Fruit fly (Drosophila melanogaster) whole organism, wandering third instar larva: ENCODE results near the gene NK7.1.

Experiments
- Abd-B ChIP-seq: fragments of >200 bp; optimal IDR thresholded peaks from 2 replicates; lab custom pipeline; 2017; ENCODE audit warnings: missing biosample characterization, missing genetic modification characterization
- CG32264 ChIP-seq: fragments of 200-800 bp; sonication (Bioruptor generic); optimal IDR thresholded peaks from 2 replicates; lab custom pipeline; 2016; ENCODE audit warnings: missing biosample characterization, missing genetic modification characterization
- CG9705 ChIP-seq: fragments of 200-800 bp; sonication (Bioruptor generic); optimal IDR thresholded peaks from 2 replicates; lab custom pipeline; 2018; ENCODE audit warnings: missing biosample characterization, mild to moderate bottlenecking, missing genetic modification characterization
- CrebA ChIP-seq: fragments of 200-800 bp; sonication (Bioruptor generic); optimal IDR thresholded peaks from 2 replicates; lab custom pipeline; 2016; ENCODE audit warnings: missing biosample characterization, mild to moderate bottlenecking, missing genetic modification characterization, borderline replicate concordance
- Dfd ChIP-seq: fragments of >200 bp; optimal IDR thresholded peaks from 2 replicates; lab custom pipeline; 2017; ENCODE audit warnings: missing biosample characterization, missing genetic modification characterization
- Dif ChIP-seq: fragments of 200-275, 200-300 bp; sonication (Bioruptor generic); optimal IDR thresholded peaks from 2 replicates; lab custom pipeline; 2018; ENCODE audit warnings: missing biosample characterization, missing genetic modification characterization; ENCODE audit not compliant: partially characterized antibody
- GATAd ChIP-seq: sonication (Bioruptor generic); optimal IDR thresholded peaks from 2 replicates; lab custom pipeline; 2016; ENCODE audit warnings: missing biosample characterization, missing genetic modification characterization
- HLH106 ChIP-seq: fragments of 200-800 bp; optimal IDR thresholded peaks from 3 replicates; lab custom pipeline; 2019; ENCODE audit warnings: missing biosample characterization, mild to moderate bottlenecking, missing genetic modification characterization, moderate library complexity
- Hnf4 ChIP-seq: fragments of 200-800 bp; sonication (Bioruptor generic); optimal IDR thresholded peaks from 2 replicates; lab custom pipeline; 2016; ENCODE audit warnings: missing biosample characterization, mild to moderate bottlenecking, missing genetic modification characterization
- Hr78 ChIP-seq: fragments of >200 bp; optimal IDR thresholded peaks from 2 replicates; lab custom pipeline; 2017; ENCODE audit warnings: missing biosample characterization, missing genetic modification characterization
- Hr83 ChIP-seq: fragments of 200-300 bp; sonication (Bioruptor generic); optimal IDR thresholded peaks from 2 replicates; lab custom pipeline; 2016; ENCODE audit warnings: missing biosample characterization, mild to moderate bottlenecking, missing genetic modification characterization, moderate library complexity; ENCODE audit not compliant: poor library complexity, severe bottlenecking
- Jra ChIP-seq: sonication (Bioruptor generic); optimal IDR thresholded peaks from 2 replicates; lab custom pipeline; 2016; ENCODE audit warnings: missing biosample characterization, missing genetic modification characterization
- Mio ChIP-seq: sonication (Bioruptor generic); optimal IDR thresholded peaks from 2 replicates; lab custom pipeline; 2016; ENCODE audit warnings: missing biosample characterization, missing genetic modification characterization
- Myc ChIP-seq: fragments of >200 bp; optimal IDR thresholded peaks from 2 replicates; lab custom pipeline; 2017
- N ChIP-seq: fragments of >200 bp; optimal IDR thresholded peaks from 2 replicates; lab custom pipeline; 2018; ENCODE audit warnings: missing biosample characterization, missing external identifiers, missing genetic modification characterization
- OdsH ChIP-seq: fragments of 200-800 bp; sonication (Bioruptor generic); optimal IDR thresholded peaks from 2 replicates; lab custom pipeline; 2016; ENCODE audit warnings: missing biosample characterization, mild to moderate bottlenecking, missing genetic modification characterization
- Rel ChIP-seq, 2 experiments: fragments of 200-800 bp; sonication (Bioruptor generic) in 1 of 2; optimal IDR thresholded peaks; 2 replicates in 1 of 2; 3 replicates in 1 of 2; lab custom pipeline; 2016 to 2019; ENCODE audit warnings: mild to moderate bottlenecking in 2 of 2, missing biosample characterization in 2 of 2, missing genetic modification characterization in 2 of 2, moderate library complexity in 1 of 2
- Sp1 ChIP-seq: fragments of 200-800 bp; sonication (Bioruptor generic); optimal IDR thresholded peaks from 3 replicates; lab custom pipeline; 2019; ENCODE audit warnings: missing biosample characterization, mild to moderate bottlenecking, missing genetic modification characterization, moderate library complexity
- Vsx2 ChIP-seq: fragments of 200-300, 225-300 bp; sonication (Bioruptor generic); optimal IDR thresholded peaks from 2 replicates; lab custom pipeline; 2018; ENCODE audit warnings: missing biosample characterization, missing genetic modification characterization; ENCODE audit not compliant: partially characterized antibody
- br ChIP-seq: fragments of 200-800 bp; sonication (Bioruptor generic); optimal IDR thresholded peaks from 2 replicates; lab custom pipeline; 2016; ENCODE audit warnings: missing biosample characterization, missing genetic modification characterization
- brk ChIP-seq: fragments of 200-800 bp; sonication (Bioruptor generic); optimal IDR thresholded peaks from 2 replicates; lab custom pipeline; 2016; ENCODE audit warnings: missing biosample characterization, mild to moderate bottlenecking, missing genetic modification characterization
- dl ChIP-seq, 2 experiments: fragments of 175-275, 200-275 bp in 1 of 2; fragments of 200-275 bp in 1 of 2; sonication (Bioruptor generic); optimal IDR thresholded peaks; lab custom pipeline; 2018; ENCODE audit warnings: mild to moderate bottlenecking in 2 of 2, missing biosample characterization in 2 of 2, missing genetic modification characterization in 2 of 2, moderate library complexity in 2 of 2; ENCODE audit not compliant: partially characterized antibody in 2 of 2, insufficient read depth in 1 of 2
- dmrt93B ChIP-seq: fragments of 200-800 bp; sonication (Bioruptor generic); optimal IDR thresholded peaks from 2 replicates; lab custom pipeline; 2018; ENCODE audit warnings: missing biosample characterization, mild to moderate bottlenecking, missing genetic modification characterization
- dsf ChIP-seq: sonication (Bioruptor generic); optimal IDR thresholded peaks from 2 replicates; lab custom pipeline; 2016; ENCODE audit warnings: missing biosample characterization, missing genetic modification characterization, borderline replicate concordance
- ey ChIP-seq: fragments of 200-800 bp; sonication (Bioruptor generic); optimal IDR thresholded peaks from 2 replicates; lab custom pipeline; 2016; ENCODE audit warnings: missing biosample characterization, missing genetic modification characterization
- foxo ChIP-seq, 2 experiments: fragments of 200-800 bp; sonication (Bioruptor generic); optimal IDR thresholded peaks; 2 replicates in 1 of 2; 3 replicates in 1 of 2; lab custom pipeline; 2016 to 2017; ENCODE audit warnings: missing biosample characterization in 2 of 2, missing genetic modification characterization in 2 of 2
- fru ChIP-seq: fragments of 200-800 bp; sonication (Bioruptor generic); optimal IDR thresholded peaks from 3 replicates; lab custom pipeline; 2016; ENCODE audit warnings: missing biosample characterization, mild to moderate bottlenecking, missing genetic modification characterization
- h ChIP-seq: fragments of 200-800 bp; sonication (Bioruptor generic); optimal IDR thresholded peaks from 3 replicates; lab custom pipeline; 2016; ENCODE audit warnings: missing biosample characterization, mild to moderate bottlenecking, missing genetic modification characterization
- jim ChIP-seq: fragments of 175-275, 200-325 bp; sonication (Bioruptor generic); optimal IDR thresholded peaks from 2 replicates; lab custom pipeline; 2016; ENCODE audit warnings: missing biosample characterization, mild to moderate bottlenecking, missing genetic modification characterization
- lola ChIP-seq: fragments of >200 bp; optimal IDR thresholded peaks from 2 replicates; lab custom pipeline; 2017; ENCODE audit warnings: missing biosample characterization, missing genetic modification characterization
- pan ChIP-seq: fragments of >200 bp; optimal IDR thresholded peaks from 2 replicates; lab custom pipeline; 2017
- psq ChIP-seq: fragments of 200-800 bp; sonication (Bioruptor generic); optimal IDR thresholded peaks from 3 replicates; lab custom pipeline; 2017; ENCODE audit warnings: missing biosample characterization, mild to moderate bottlenecking, missing genetic modification characterization, moderate library complexity
- rgr ChIP-seq: fragments of 200-800 bp; sonication (Bioruptor generic); optimal IDR thresholded peaks from 3 replicates; lab custom pipeline; 2016; ENCODE audit warnings: missing biosample characterization, mild to moderate bottlenecking, missing genetic modification characterization
- sage ChIP-seq: fragments of 200-800 bp; sonication (Bioruptor generic); optimal IDR thresholded peaks from 2 replicates; lab custom pipeline; 2016; ENCODE audit warnings: missing biosample characterization, mild to moderate bottlenecking, missing genetic modification characterization
- sv ChIP-seq: fragments of 200-800 bp; sonication (Bioruptor generic); optimal IDR thresholded peaks from 3 replicates; lab custom pipeline; 2016; ENCODE audit warnings: missing biosample characterization, missing genetic modification characterization
- tai ChIP-seq: sonication (Bioruptor generic); optimal IDR thresholded peaks from 2 replicates; lab custom pipeline; 2016; ENCODE audit warnings: missing biosample characterization, missing genetic modification characterization
- usp ChIP-seq: fragments of >200 bp; optimal IDR thresholded peaks from 2 replicates; lab custom pipeline; 2017; ENCODE audit warnings: missing biosample characterization, missing genetic modification characterization
- woc ChIP-seq: sonication (Bioruptor generic); optimal IDR thresholded peaks from 2 replicates; lab custom pipeline; 2016; ENCODE audit warnings: missing biosample characterization, mild to moderate bottlenecking, missing genetic modification characterization

The NK7.1 gene

DNA sequence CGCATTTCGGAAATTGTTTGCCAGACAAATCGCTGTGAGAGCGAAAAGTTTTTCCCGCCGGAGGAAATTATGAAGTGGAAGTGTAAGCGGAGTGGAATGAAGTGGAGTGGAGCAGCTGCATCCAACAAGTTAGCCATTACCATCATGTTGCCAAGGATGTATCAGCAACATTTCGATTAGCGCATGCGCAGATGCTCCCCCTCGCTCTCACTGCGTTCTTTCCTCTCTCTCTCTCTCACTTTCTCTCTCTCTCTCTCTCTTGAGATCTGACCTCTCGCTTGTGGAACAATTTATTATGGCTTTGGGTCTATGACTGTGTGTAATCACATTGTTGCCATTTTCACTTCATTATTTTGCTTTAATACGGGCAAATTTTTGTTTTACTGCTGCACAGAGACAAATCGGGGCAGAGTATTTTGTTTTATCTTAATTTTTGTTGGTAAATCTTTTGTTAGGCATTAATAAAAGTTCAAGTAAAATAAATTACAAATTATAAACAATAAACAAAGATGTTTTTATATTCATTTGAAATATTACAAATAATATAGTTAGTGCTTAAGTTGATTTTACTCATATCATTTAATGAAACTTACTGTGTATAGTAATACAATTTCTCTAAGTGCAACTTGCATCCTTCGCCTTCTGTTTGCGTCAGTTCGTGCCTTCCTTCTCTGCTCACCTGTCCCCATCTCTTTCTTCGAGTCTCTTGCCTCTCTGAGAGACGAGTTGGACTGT is 9.7 kb upstream of the NK7.1 start (continued):
- TF ChIP-seq ey (GFP tag; lab: Kevin White, UChicago): peak; percentile 48

DNA sequence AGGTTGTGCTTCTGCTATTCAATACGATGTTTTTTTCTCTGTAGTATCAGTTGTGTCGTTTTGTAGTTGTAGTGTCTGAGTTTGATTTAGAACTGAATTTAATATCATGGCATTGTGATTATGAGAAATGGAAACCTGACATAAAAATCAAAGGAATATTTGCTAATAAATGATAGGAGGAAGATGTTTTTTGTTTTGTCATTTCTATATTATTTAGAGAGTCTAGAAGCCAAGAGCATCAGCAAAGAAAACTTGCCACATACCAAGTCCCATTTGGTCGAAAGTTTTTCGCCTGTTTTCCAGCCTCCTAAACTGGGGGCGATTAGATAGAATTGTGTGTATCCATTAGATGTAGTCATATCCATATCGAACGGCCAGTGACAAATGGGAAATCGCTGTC is 8.8 kb upstream of the NK7.1 start, which contains the start of gene soti:
Gene soti (minus strand): TSS at position 101 of the 400 bp plus-strand sequence.
- TF ChIP-seq h (GFP tag; lab: Kevin White, UChicago) (no peak), HLH106 (tag; lab: Kevin White, UChicago) (no peak), CG32264 (GFP tag; lab: Kevin White, UChicago) (no peak), N (no peak), fru (GFP tag; lab: Kevin White, UChicago) (no peak), OdsH (no peak), brk (GFP tag; lab: Kevin White, UChicago) (no peak), Sp1 (GFP tag; lab: Kevin White, UChicago) (no peak), CG9705 (GFP tag; lab: Kevin White, UChicago) (no peak), Mio (no peak), usp (GFP tag; lab: Kevin White, UChicago) (no peak), Jra (GFP tag; lab: Kevin White, UChicago) (no peak), pan (lab: Kevin White, UChicago) (no peak), Myc (lab: Kevin White, UChicago) (no peak), sv (no peak), Vsx2 (no peak), lola (GFP tag; lab: Kevin White, UChicago) (no peak)

DNA sequence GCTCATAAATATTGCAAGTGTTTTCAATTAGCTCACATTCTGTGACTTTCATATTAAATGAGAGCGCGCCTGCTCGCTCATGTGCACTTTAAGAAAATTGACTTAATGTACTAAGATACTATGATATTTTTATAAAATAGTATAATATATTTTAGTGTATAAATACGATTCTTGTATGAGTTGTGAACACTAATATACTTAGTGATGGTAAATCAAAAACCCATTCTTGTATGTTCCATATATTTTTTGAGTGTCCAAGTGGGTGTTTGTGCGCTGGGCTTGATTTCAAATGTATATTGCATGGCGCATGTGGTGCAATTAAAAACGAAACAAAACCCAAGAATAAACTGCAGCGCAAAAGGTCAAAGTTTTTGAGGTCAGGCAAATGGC is 1.1 kb upstream of the NK7.1 start:
- TF ChIP-seq HLH106 (tag; lab: Kevin White, UChicago) (peak; percentile 54), Dfd (GFP tag; lab: Kevin White, UChicago) (no peak)

DNA sequence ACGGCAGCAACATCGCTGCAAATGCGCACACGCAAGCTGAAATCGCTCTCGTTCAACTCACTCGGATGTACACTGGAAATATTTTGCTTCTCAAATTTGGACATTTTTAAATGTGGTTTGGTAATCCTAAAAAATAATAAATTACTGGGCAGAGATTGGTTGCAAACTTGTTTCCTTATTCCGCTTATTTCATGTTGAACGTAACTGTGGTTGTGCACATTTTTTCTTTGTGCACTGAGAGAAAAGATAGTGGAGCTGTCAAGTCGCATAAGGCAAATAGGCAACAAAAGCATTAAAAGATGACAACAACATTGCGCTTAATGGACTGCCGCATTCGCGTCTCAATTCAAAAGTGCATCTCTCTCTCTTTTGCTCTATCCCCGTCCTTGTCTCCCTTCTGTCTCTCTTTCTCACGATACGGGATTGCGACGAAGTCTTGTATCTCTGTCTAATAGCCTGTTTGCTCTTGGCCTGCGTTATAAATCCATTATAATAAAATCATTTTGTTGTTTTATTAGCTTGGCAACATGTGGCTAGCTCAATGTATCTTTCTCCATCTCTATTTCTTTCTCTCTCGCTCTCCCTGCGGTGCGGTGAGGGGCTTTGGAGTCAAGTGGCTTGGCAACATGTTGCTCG is 559 bp upstream of the NK7.1 start:
- TF ChIP-seq brk (GFP tag; lab: Kevin White, UChicago): peak; percentile 71
- TF ChIP-seq HLH106 (tag; lab: Kevin White, UChicago): peak; percentile 53
- peak; percentile 82 for TF ChIP-seq br (GFP tag; lab: Kevin White, UChicago)
- no peak for TF ChIP-seq Hr83 (GFP tag; lab: Kevin White, UChicago)
- peak; percentile 81 for TF ChIP-seq psq (GFP tag; lab: Kevin White, UChicago)
- peak; percentile 54 for TF ChIP-seq Myc (lab: Kevin White, UChicago)
- peak; percentile 78 for TF ChIP-seq Sp1 (GFP tag; lab: Kevin White, UChicago)
- TF ChIP-seq CG9705 (GFP tag; lab: Kevin White, UChicago): no peak
- peak; percentile 51 for TF ChIP-seq Rel (GFP tag; optimal IDR thresholded peaks at IDR 0.05; lab: Kevin White, UChicago)
- TF ChIP-seq Rel (tag; optimal IDR thresholded peaks at IDR 0.05; lab: Kevin White, UChicago): no peak
- peak; percentile 12 for TF ChIP-seq GATAd
- no peak for TF ChIP-seq Abd-B (GFP tag; lab: Kevin White, UChicago)
- TF ChIP-seq Jra (GFP tag; lab: Kevin White, UChicago): peak; percentile 33
- peak; percentile 4 for TF ChIP-seq Vsx2
- TF ChIP-seq h (GFP tag; lab: Kevin White, UChicago): peak; percentile 79
- TF ChIP-seq tai (GFP tag; lab: Kevin White, UChicago): peak; percentile 79
- no peak for TF ChIP-seq lola (GFP tag; lab: Kevin White, UChicago)
- TF ChIP-seq jim (GFP tag; lab: Kevin White, UChicago): no peak
- no peak for TF ChIP-seq dl (GFP tag; optimal IDR thresholded peaks at IDR 0.05; lab: Kevin White, UChicago; ENCODE audit: insufficient read depth in 1 of 2, partially characterized antibody in 2 of 2)
- no peak for TF ChIP-seq CrebA
- TF ChIP-seq OdsH: peak; percentile 92
- TF ChIP-seq CG32264 (GFP tag; lab: Kevin White, UChicago): peak; percentile 36
- no peak for TF ChIP-seq Hr78 (GFP tag; lab: Kevin White, UChicago)
- peak; percentile 90 for TF ChIP-seq rgr (GFP tag; lab: Kevin White, UChicago)
- TF ChIP-seq fru (GFP tag; lab: Kevin White, UChicago): peak; percentile 87
- TF ChIP-seq usp (GFP tag; lab: Kevin White, UChicago): no peak
- TF ChIP-seq Mio: peak; percentile 65
- peak; percentile 57 for TF ChIP-seq dmrt93B (GFP tag; lab: Kevin White, UChicago)
- TF ChIP-seq Hnf4: peak; percentile 75
- TF ChIP-seq woc (GFP tag; lab: Kevin White, UChicago): peak; percentile 52
- TF ChIP-seq pan (lab: Kevin White, UChicago): no peak
- TF ChIP-seq dsf (GFP tag; lab: Kevin White, UChicago): peak; percentile 42
- peak; percentile 93 for TF ChIP-seq sv
- TF ChIP-seq ey (GFP tag; lab: Kevin White, UChicago): peak; percentile 93
- TF ChIP-seq Dfd (GFP tag; lab: Kevin White, UChicago): no peak
- no peak for TF ChIP-seq N
- peak in 1 of 2 experiments; percentile 83 for TF ChIP-seq foxo (GFP tag; optimal IDR thresholded peaks at IDR 0.05; lab: Kevin White, UChicago)
- no peak for TF ChIP-seq Dif (GFP tag; lab: Kevin White, UChicago)
- peak; percentile 33 for TF ChIP-seq sage (GFP tag; lab: Kevin White, UChicago)
